Worm (Caenorhabditis elegans) whole organism, late embryonic: ENCODE measurements around the gene Y69A2AR.50.

Source experiments
- F13H6.1 ChIP-seq: sonication (generic microtip); optimal IDR thresholded peaks from 2 replicates; lab custom pipeline; 2016; ENCODE audit warnings: missing genetic modification characterization, missing compliant biosample characterization
- ahr-1 ChIP-seq: sonication (generic microtip); optimal IDR thresholded peaks from 2 replicates; lab custom pipeline; 2016; ENCODE audit warnings: missing genetic modification characterization, missing compliant biosample characterization
- ceh-14 ChIP-seq: sonication (generic microtip); optimal IDR thresholded peaks from 2 replicates; lab custom pipeline; 2016; ENCODE audit warnings: missing genotype, missing genetic modification characterization, missing compliant biosample characterization
- ceh-19 ChIP-seq: fragments of 200-800 bp; sonication (Bioruptor generic); optimal IDR thresholded peaks from 2 replicates; lab custom pipeline; 2018; ENCODE audit warnings: mild to moderate bottlenecking, missing genetic modification characterization, missing compliant biosample characterization
- ceh-2 ChIP-seq: sonication (generic microtip); optimal IDR thresholded peaks from 2 replicates; lab custom pipeline; 2016; ENCODE audit warnings: missing genotype, missing genetic modification characterization, missing compliant biosample characterization
- ceh-24 ChIP-seq: sonication (generic microtip); optimal IDR thresholded peaks from 2 replicates; lab custom pipeline; 2016; ENCODE audit warnings: mild to moderate bottlenecking, missing genetic modification characterization, missing compliant biosample characterization
- ceh-30 ChIP-seq: fragments of 150-350 bp; optimal IDR thresholded peaks from 2 replicates; lab custom pipeline; 2014; ENCODE audit warnings: missing biosample characterization, missing genetic modification characterization
- ceh-31 ChIP-seq: sonication (generic microtip); optimal IDR thresholded peaks from 2 replicates; lab custom pipeline; 2016; ENCODE audit warnings: missing genetic modification characterization, missing compliant biosample characterization
- ceh-34 ChIP-seq: sonication (generic microtip); optimal IDR thresholded peaks from 2 replicates; lab custom pipeline; 2016; ENCODE audit warnings: mild to moderate bottlenecking, missing genetic modification characterization, missing compliant biosample characterization
- ceh-45 ChIP-seq: fragments of 200-800 bp; sonication (Bioruptor generic); IDR thresholded peaks from 2 replicates; pipeline ENCODE4 v1.3.6; 2022; ENCODE audit warnings: missing genetic modification reagents, missing genetic modification characterization, missing compliant biosample characterization
- ceh-48 ChIP-seq: sonication (generic microtip); optimal IDR thresholded peaks from 2 replicates; lab custom pipeline; 2016; ENCODE audit warnings: missing genetic modification characterization, inconsistent platforms, missing compliant biosample characterization
- dmd-4 ChIP-seq: sonication (generic microtip); optimal IDR thresholded peaks from 2 replicates; lab custom pipeline; 2016; ENCODE audit warnings: borderline replicate concordance, missing genetic modification characterization, missing compliant biosample characterization
- dve-1 ChIP-seq: sonication (generic microtip); optimal IDR thresholded peaks from 2 replicates; lab custom pipeline; 2017; ENCODE audit warnings: antibody characterized with exemption, mild to moderate bottlenecking, missing genetic modification characterization, missing compliant biosample characterization
- ets-4 ChIP-seq: sonication (generic microtip); optimal IDR thresholded peaks from 2 replicates; lab custom pipeline; 2016; ENCODE audit warnings: missing genetic modification characterization, missing compliant biosample characterization
- eyg-1 ChIP-seq: sonication (generic microtip); optimal IDR thresholded peaks from 2 replicates; lab custom pipeline; 2016; ENCODE audit warnings: missing genotype, missing genetic modification characterization, missing compliant biosample characterization
- fkh-6 ChIP-seq: sonication (generic microtip); optimal IDR thresholded peaks from 2 replicates; lab custom pipeline; 2016; ENCODE audit warnings: missing genetic modification characterization, missing compliant biosample characterization
- gmeb-2 ChIP-seq: sonication (generic microtip); optimal IDR thresholded peaks from 2 replicates; lab custom pipeline; 2016; ENCODE audit warnings: missing genetic modification characterization, inconsistent platforms, missing compliant biosample characterization
- hlh-13 ChIP-seq: fragments of 200-800 bp; sonication (Bioruptor generic); optimal IDR thresholded peaks from 2 replicates; lab custom pipeline; 2018; ENCODE audit warnings: mild to moderate bottlenecking, missing genetic modification characterization, missing compliant biosample characterization
- hlh-15 ChIP-seq: sonication (generic microtip); optimal IDR thresholded peaks from 2 replicates; lab custom pipeline; 2016; ENCODE audit warnings: missing genetic modification characterization, missing compliant biosample characterization
- hlh-30 ChIP-seq: sonication (generic microtip); optimal IDR thresholded peaks from 2 replicates; lab custom pipeline; 2017; ENCODE audit warnings: antibody characterized with exemption, missing genetic modification characterization, missing compliant biosample characterization; ENCODE audit not compliant: insufficient read depth
- hlh-6 ChIP-seq: sonication (generic microtip); optimal IDR thresholded peaks from 2 replicates; lab custom pipeline; 2016; ENCODE audit warnings: missing genotype, missing genetic modification characterization, missing compliant biosample characterization
- hlh-8 ChIP-seq: sonication (generic microtip); optimal IDR thresholded peaks from 2 replicates; lab custom pipeline; 2016; ENCODE audit warnings: missing genotype, missing genetic modification characterization, missing compliant biosample characterization
- lim-6 ChIP-seq: sonication (generic microtip); optimal IDR thresholded peaks from 2 replicates; lab custom pipeline; 2016; ENCODE audit warnings: missing genetic modification characterization, missing compliant biosample characterization
- mec-3 ChIP-seq: sonication (generic microtip); optimal IDR thresholded peaks from 2 replicates; lab custom pipeline; 2016; ENCODE audit warnings: borderline replicate concordance, missing genetic modification characterization, missing compliant biosample characterization
- nfya-1 ChIP-seq: sonication (generic microtip); optimal IDR thresholded peaks from 2 replicates; lab custom pipeline; 2017; ENCODE audit warnings: missing genetic modification characterization, mild to moderate bottlenecking, missing compliant biosample characterization, antibody characterized with exemption, moderate library complexity
- npax-4 ChIP-seq: sonication (generic microtip); optimal IDR thresholded peaks from 2 replicates; lab custom pipeline; 2016; ENCODE audit warnings: missing genetic modification characterization, missing compliant biosample characterization
- pag-3 ChIP-seq: sonication (generic microtip); optimal IDR thresholded peaks from 2 replicates; lab custom pipeline; 2016; ENCODE audit warnings: missing compliant biosample characterization, missing genetic modification characterization, borderline replicate concordance
- pax-1 ChIP-seq: fragments of 150-350 bp; optimal IDR thresholded peaks from 2 replicates; lab custom pipeline; 2014; ENCODE audit warnings: missing biosample characterization, missing genetic modification characterization
- pha-2 ChIP-seq: sonication (generic microtip); optimal IDR thresholded peaks from 2 replicates; lab custom pipeline; 2017; ENCODE audit warnings: mild to moderate bottlenecking, missing genetic modification characterization, missing compliant biosample characterization
- pqm-1 ChIP-seq: sonication (generic microtip); optimal IDR thresholded peaks from 2 replicates; lab custom pipeline; 2016; ENCODE audit warnings: missing genetic modification characterization, missing compliant biosample characterization
- rnt-1 ChIP-seq: sonication (generic microtip); optimal IDR thresholded peaks from 2 replicates; lab custom pipeline; 2016; ENCODE audit warnings: missing genetic modification characterization, missing compliant biosample characterization
- sdc-2 ChIP-seq: sonication (generic microtip); optimal IDR thresholded peaks from 2 replicates; lab custom pipeline; 2016; ENCODE audit warnings: missing genotype, missing genetic modification characterization, missing compliant biosample characterization
- sox-2 ChIP-seq: fragments of 200-800 bp; sonication (Bioruptor generic); IDR thresholded peaks from 2 replicates; pipeline ENCODE4 v1.3.6; 2022; ENCODE audit warnings: missing genetic modification reagents, missing genetic modification characterization, missing compliant biosample characterization
- syd-9 ChIP-seq: sonication (generic microtip); optimal IDR thresholded peaks from 2 replicates; lab custom pipeline; 2016; ENCODE audit warnings: mild to moderate bottlenecking, missing genetic modification characterization, moderate library complexity, missing compliant biosample characterization
- tbx-2 ChIP-seq: sonication (generic microtip); optimal IDR thresholded peaks from 2 replicates; lab custom pipeline; 2016; ENCODE audit warnings: missing genetic modification characterization, missing compliant biosample characterization
- tbx-7 ChIP-seq: sonication (generic microtip); optimal IDR thresholded peaks from 2 replicates; lab custom pipeline; 2016; ENCODE audit warnings: missing genotype, missing genetic modification characterization, missing compliant biosample characterization
- unc-55 ChIP-seq: sonication (generic microtip); optimal IDR thresholded peaks from 2 replicates; lab custom pipeline; 2017; ENCODE audit warnings: missing biosample characterization, missing genetic modification reagents, missing genetic modification characterization
- unc-86 ChIP-seq: sonication (generic microtip); optimal IDR thresholded peaks from 2 replicates; lab custom pipeline; 2016; ENCODE audit warnings: missing genetic modification characterization, missing compliant biosample characterization

Gene Y69A2AR.50

DNA sequence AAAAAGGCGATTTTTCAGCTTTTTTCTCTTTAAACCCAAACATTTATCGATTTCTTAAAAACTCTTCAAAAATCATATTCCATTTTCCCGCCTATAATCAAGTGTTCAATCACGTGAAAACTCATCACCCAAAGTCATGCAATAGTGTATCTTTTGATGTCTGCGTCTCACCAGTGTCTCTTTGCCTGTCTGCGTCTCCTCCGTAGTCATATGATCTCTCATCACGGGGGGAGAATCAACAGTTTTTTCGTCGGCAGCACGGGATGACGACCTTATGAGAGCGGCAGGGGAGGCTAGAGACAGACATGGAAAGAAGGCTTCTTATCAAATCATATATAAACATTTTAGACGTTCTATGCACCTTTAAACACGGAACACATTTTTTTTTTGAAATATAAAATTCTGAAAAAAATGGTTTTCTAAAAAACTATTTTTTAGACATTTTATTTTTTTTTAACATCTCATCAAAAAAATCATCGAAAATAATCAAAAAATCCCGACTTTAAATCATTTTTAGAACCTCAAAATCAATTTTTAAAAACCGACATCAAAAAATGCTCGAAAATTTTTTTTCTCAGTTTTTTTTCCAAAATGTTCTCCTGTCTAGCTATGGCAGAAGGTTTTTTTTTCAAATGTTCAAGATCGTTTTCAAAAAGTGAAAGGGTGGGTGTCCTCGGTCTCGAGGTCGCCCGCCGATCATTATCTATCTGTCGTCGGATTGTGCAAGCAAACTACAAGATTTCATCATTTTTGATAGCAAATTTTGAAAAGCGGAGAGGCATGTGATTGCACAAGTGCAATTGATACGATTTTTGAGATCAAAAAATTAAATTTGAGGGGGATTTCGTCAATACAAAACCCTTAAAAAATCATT, 40.1 kb downstream of the Y69A2AR.50 start (continued):
- TF ChIP-seq pag-3 (tag; lab: Kevin White, UChicago) (no peak), ceh-2 (tag; lab: Kevin White, UChicago) (peak; percentile 23), npax-4 (no peak), pha-2 (tag; lab: Kevin White, UChicago) (peak; percentile 17), gmeb-2 (no peak), ets-4 (peak; percentile 43), dmd-4 (tag; lab: Kevin White, UChicago) (no peak), nfya-1 (tag; lab: Kevin White, UChicago) (peak; percentile 81), ceh-19 (GFP tag; lab: Kevin White, UChicago) (no peak), eyg-1 (tag; lab: Kevin White, UChicago) (no peak), sox-2 (GFP tag; lab: Robert Waterston, UW) (no peak), hlh-6 (tag; lab: Kevin White, UChicago) (no peak), tbx-7 (tag; lab: Kevin White, UChicago) (no peak), unc-55 (GFP tag; lab: Kevin White, UChicago) (peak; percentile 95), sdc-2 (tag; lab: Kevin White, UChicago) (peak; percentile 31), ceh-45 (GFP tag; lab: Robert Waterston, UW) (no peak), fkh-6 (tag; lab: Kevin White, UChicago) (no peak), tbx-2 (peak; percentile 68), pax-1 (peak; percentile 65), ceh-31 (peak; percentile 70), rnt-1 (no peak), syd-9 (no peak), ceh-30 (peak; percentile 30), ahr-1 (tag; lab: Kevin White, UChicago) (no peak), lim-6 (tag; lab: Kevin White, UChicago) (no peak), F13H6.1 (tag; lab: Kevin White, UChicago) (peak; percentile 41), ceh-14 (tag; lab: Kevin White, UChicago) (no peak), hlh-8 (tag; lab: Kevin White, UChicago) (no peak)

DNA sequence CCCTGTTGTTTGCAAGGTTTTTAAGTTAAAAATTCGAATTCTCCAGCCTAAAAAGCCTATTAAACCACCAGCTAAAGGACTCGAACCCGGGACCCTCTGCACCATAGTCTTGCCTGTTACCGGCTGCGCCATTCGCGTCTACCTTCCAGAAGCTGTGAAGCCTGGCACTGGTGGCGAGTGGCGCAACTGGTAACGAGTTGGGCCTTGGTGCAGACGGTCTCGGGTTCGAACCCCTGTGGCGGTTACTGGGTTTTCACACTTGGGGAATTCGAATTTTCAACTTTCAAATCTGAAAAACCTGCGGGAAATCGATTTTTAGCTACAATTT, 40.7 kb downstream of the Y69A2AR.50 start:
- TF ChIP-seq pha-2 (tag; lab: Kevin White, UChicago), result no peak
- no peak for TF ChIP-seq ceh-14 (tag; lab: Kevin White, UChicago)
- TF ChIP-seq mec-3 (tag; lab: Kevin White, UChicago), result no peak
- no peak for TF ChIP-seq hlh-15
- TF ChIP-seq hlh-13 (GFP tag; lab: Kevin White, UChicago), result no peak
- no peak for TF ChIP-seq ceh-24 (tag; lab: Kevin White, UChicago)
- no peak for TF ChIP-seq hlh-8 (tag; lab: Kevin White, UChicago)
- TF ChIP-seq syd-9, result no peak
- TF ChIP-seq ceh-48, result no peak
- no peak for TF ChIP-seq dve-1 (tag; lab: Kevin White, UChicago)
- no peak for TF ChIP-seq eyg-1 (tag; lab: Kevin White, UChicago)
- TF ChIP-seq gmeb-2, result no peak
- no peak for TF ChIP-seq pqm-1 (tag; lab: Kevin White, UChicago)
- no peak for TF ChIP-seq ceh-34 (tag; lab: Kevin White, UChicago)
- TF ChIP-seq ets-4, result no peak
- no peak for TF ChIP-seq unc-86 (tag; lab: Kevin White, UChicago)

DNA sequence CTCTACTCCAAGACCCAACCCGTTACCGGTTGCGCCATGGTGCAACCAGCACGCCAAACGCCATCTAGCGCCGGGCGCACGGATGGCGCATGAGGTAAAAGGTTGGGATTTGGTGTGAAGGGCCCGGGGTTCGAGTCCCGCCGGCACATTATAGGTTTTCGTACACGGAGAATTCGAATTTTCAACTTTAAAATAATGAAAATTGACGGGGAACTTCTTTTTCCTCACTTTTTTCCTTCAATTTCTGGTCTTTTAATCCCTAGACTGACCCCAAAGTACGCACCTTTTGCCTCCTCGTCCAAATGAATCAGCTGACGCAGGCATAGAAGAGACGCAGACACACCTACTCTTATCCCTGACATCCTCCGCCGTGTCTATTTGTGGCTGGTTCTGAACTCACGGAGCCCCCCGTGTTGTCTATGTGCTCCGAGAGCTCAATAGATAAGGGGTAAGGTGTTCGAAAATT, 41.4 kb downstream of the Y69A2AR.50 start:
- TF ChIP-seq rnt-1 (no peak), hlh-30 (peak; percentile 87), tbx-2 (peak; percentile 12), ceh-31 (peak; percentile 0), hlh-13 (GFP tag; lab: Kevin White, UChicago) (peak; percentile 0)
- TF ChIP-seq, all 69 proteins: peak for 4
